Worm (Caenorhabditis elegans): Measurements from ENCODE around the gene clc-28.

- TF ChIP-seq W03F9.2 (tag; optimal IDR thresholded peaks at IDR 0.05) (no peak), him-1 (tag; optimal IDR thresholded peaks at IDR 0.05) (no peak)
Observed at ce11 chrIII:8369172-8369571, 29.9 kb upstream of the clc-28 start.
